Worm (Caenorhabditis elegans) whole organism, L2 larva: Measurements from ENCODE around the gene F15D4.5.

Experiments
- C34F6.9 ChIP-seq: fragments of 150-350 bp; optimal IDR thresholded peaks from 2 replicates; lab custom pipeline; 2014; ENCODE audit warnings: missing biosample characterization, missing genetic modification characterization
- F13H6.1 ChIP-seq: sonication (generic microtip); optimal IDR thresholded peaks from 2 replicates; lab custom pipeline; 2016; ENCODE audit warnings: missing genetic modification characterization, missing compliant biosample characterization
- R02D3.7 ChIP-seq: fragments of 150-350 bp; optimal IDR thresholded peaks from 2 replicates; lab custom pipeline; 2014; ENCODE audit warnings: missing biosample characterization, missing genetic modification characterization
- Y55F3AM.14 ChIP-seq: fragments of 200-800 bp; sonication (Bioruptor generic); optimal IDR thresholded peaks from 2 replicates; lab custom pipeline; 2018; ENCODE audit warnings: mild to moderate bottlenecking, missing genetic modification characterization, missing compliant biosample characterization
- aly-2 ChIP-seq: fragments of 150-350 bp; optimal IDR thresholded peaks from 2 replicates; lab custom pipeline; 2014; ENCODE audit warnings: missing biosample characterization, missing genetic modification characterization
- ama-1 ChIP-seq: fragments of 150-350 bp; optimal IDR thresholded peaks from 2 replicates; lab custom pipeline; 2018; ENCODE audit warnings: inconsistent platforms
- ceh-16 ChIP-seq: fragments of 150-350 bp; optimal IDR thresholded peaks from 2 replicates; lab custom pipeline; 2014; ENCODE audit warnings: missing biosample characterization, missing genetic modification characterization
- ceh-82 ChIP-seq: fragments of 150-350 bp; optimal IDR thresholded peaks from 2 replicates; lab custom pipeline; 2014; ENCODE audit warnings: missing biosample characterization, missing genetic modification characterization
- crh-2 ChIP-seq: sonication (generic microtip); optimal IDR thresholded peaks from 2 replicates; lab custom pipeline; 2017; ENCODE audit warnings: missing biosample characterization, missing genetic modification characterization
- dmd-4 ChIP-seq: sonication (generic microtip); optimal IDR thresholded peaks from 2 replicates; lab custom pipeline; 2017; ENCODE audit warnings: missing biosample characterization, missing genetic modification characterization
- egl-27 ChIP-seq: sonication (generic microtip); optimal IDR thresholded peaks from 3 replicates; lab custom pipeline; 2017; ENCODE audit warnings: missing biosample characterization, missing genetic modification reagents, missing genetic modification characterization
- elt-1 ChIP-seq: fragments of 150-350 bp; optimal IDR thresholded peaks from 2 replicates; lab custom pipeline; 2014; ENCODE audit warnings: missing biosample characterization, missing genetic modification characterization
- elt-3 ChIP-seq: sonication (generic microtip); optimal IDR thresholded peaks from 2 replicates; lab custom pipeline; 2017; ENCODE audit warnings: missing biosample characterization, missing genetic modification characterization
- fos-1 ChIP-seq: fragments of 150-350 bp; optimal IDR thresholded peaks from 2 replicates; lab custom pipeline; 2014; ENCODE audit warnings: missing biosample characterization, missing genetic modification characterization
- gmeb-1 ChIP-seq: fragments of 150-350 bp; optimal IDR thresholded peaks from 2 replicates; lab custom pipeline; 2014; ENCODE audit warnings: missing biosample characterization, missing genetic modification characterization
- lsy-2 ChIP-seq, 2 experiments: fragments of 150-350 bp in 1 of 2; sonication (generic microtip) in 1 of 2; optimal IDR thresholded peaks; 2 replicates each; lab custom pipeline; 2014 to 2017; ENCODE audit warnings: missing biosample characterization in 2 of 2, missing genetic modification characterization in 2 of 2
- mab-5 ChIP-seq: fragments of 150-350 bp; optimal IDR thresholded peaks from 2 replicates; lab custom pipeline; 2014; ENCODE audit warnings: missing biosample characterization, missing genetic modification characterization
- mbf-1 ChIP-seq: sonication (generic microtip); optimal IDR thresholded peaks from 2 replicates; lab custom pipeline; 2017; ENCODE audit warnings: missing biosample characterization, missing genetic modification characterization
- mdl-1 ChIP-seq, 2 experiments: fragments of 150-350 bp in 1 of 2; sonication (generic microtip) in 1 of 2; optimal IDR thresholded peaks; 2 replicates each; lab custom pipeline; 2017; ENCODE audit warnings: missing biosample characterization in 2 of 2, missing genetic modification characterization in 2 of 2
- nhr-11 ChIP-seq: fragments of 150-350 bp; optimal IDR thresholded peaks from 2 replicates; lab custom pipeline; 2014; ENCODE audit warnings: missing biosample characterization, missing genetic modification characterization
- nhr-12 ChIP-seq: fragments of 150-350 bp; optimal IDR thresholded peaks from 2 replicates; lab custom pipeline; 2014; ENCODE audit warnings: missing biosample characterization, missing genetic modification characterization
- nhr-129 ChIP-seq: fragments of 150-350 bp; optimal IDR thresholded peaks from 2 replicates; lab custom pipeline; 2014; ENCODE audit warnings: missing biosample characterization, missing genetic modification characterization
- nhr-21 ChIP-seq: fragments of 150-350 bp; optimal IDR thresholded peaks from 2 replicates; lab custom pipeline; 2014; ENCODE audit warnings: missing biosample characterization, missing genetic modification characterization
- nhr-237 ChIP-seq: fragments of 150-350 bp; optimal IDR thresholded peaks from 2 replicates; lab custom pipeline; 2014; ENCODE audit warnings: missing biosample characterization, missing genetic modification characterization
- nhr-25 ChIP-seq: fragments of 150-350 bp; sonication (generic microtip); optimal IDR thresholded peaks from 3 replicates; lab custom pipeline; 2014; ENCODE audit warnings: missing biosample characterization, missing genetic modification characterization
- nhr-77 ChIP-seq: fragments of 150-350 bp; optimal IDR thresholded peaks from 2 replicates; lab custom pipeline; 2014; ENCODE audit warnings: missing biosample characterization, missing genetic modification characterization
- peb-1 ChIP-seq: fragments of 150-350 bp; optimal IDR thresholded peaks from 2 replicates; lab custom pipeline; 2014; ENCODE audit warnings: missing biosample characterization, missing genetic modification characterization
- sem-4 ChIP-seq: fragments of 150-350 bp; optimal IDR thresholded peaks from 2 replicates; lab custom pipeline; 2014; ENCODE audit warnings: missing biosample characterization, missing genetic modification reagents, missing genetic modification characterization
- skn-1 ChIP-seq: sonication (generic microtip); optimal IDR thresholded peaks from 2 replicates; lab custom pipeline; 2017; ENCODE audit warnings: missing biosample characterization, missing genetic modification characterization
- sma-3 ChIP-seq: sonication (generic microtip); optimal IDR thresholded peaks from 2 replicates; lab custom pipeline; 2016; ENCODE audit warnings: missing genetic modification reagents, missing genetic modification characterization, missing compliant biosample characterization
- sma-9 ChIP-seq, 2 experiments: fragments of 150-350 bp in 1 of 2; sonication (generic microtip) in 1 of 2; optimal IDR thresholded peaks; 2 replicates each; lab custom pipeline; 2014 to 2016; ENCODE audit warnings: missing genetic modification characterization in 2 of 2, mild to moderate bottlenecking in 1 of 2, missing biosample characterization in 1 of 2, missing compliant biosample characterization in 1 of 2, missing genetic modification reagents in 1 of 2, moderate library complexity in 1 of 2
- unc-39 ChIP-seq: fragments of 150-350 bp; optimal IDR thresholded peaks from 2 replicates; lab custom pipeline; 2014; ENCODE audit warnings: missing biosample characterization, missing genetic modification characterization
- unc-55 ChIP-seq: fragments of 150-350 bp; sonication (generic microtip); optimal IDR thresholded peaks from 3 replicates; lab custom pipeline; 2014; ENCODE audit warnings: missing biosample characterization, missing genetic modification reagents, missing genetic modification characterization
- unc-62 ChIP-seq: fragments of 150-350 bp; optimal IDR thresholded peaks from 2 replicates; lab custom pipeline; 2014; ENCODE audit warnings: missing biosample characterization, missing genetic modification reagents, missing genetic modification characterization
- zag-1 ChIP-seq: fragments of 150-350 bp; optimal IDR thresholded peaks from 2 replicates; lab custom pipeline; 2014; ENCODE audit warnings: missing biosample characterization, missing genetic modification characterization
- ztf-1 ChIP-seq: fragments of 200-800 bp; sonication (Bioruptor generic); conservative IDR thresholded peaks from 2 replicates; pipeline ENCODE4 v1.3.6; 2022; ENCODE audit warnings: missing genetic modification characterization, missing compliant biosample characterization
- ztf-4 ChIP-seq: fragments of 150-350 bp; optimal IDR thresholded peaks from 2 replicates; lab custom pipeline; 2014; ENCODE audit warnings: missing biosample characterization, missing genetic modification characterization

Gene F15D4.5

ce11 chrII:13245076-13245475 is at the start of gene F15D4.5:
TSS of gene F15D4.5 (plus strand) at chrII:13245376.
- TF ChIP-seq peb-1 (tag; lab: Kevin White, UChicago), result no peak
- TF ChIP-seq gmeb-1 (tag; lab: Kevin White, UChicago), result no peak
- TF ChIP-seq skn-1 (tag; lab: Kevin White, UChicago), result no peak
- no peak for TF ChIP-seq sma-9 (GFP tag; optimal IDR thresholded peaks at IDR 0.05; lab: Kevin White, UChicago)
- TF ChIP-seq sma-9 (tag; optimal IDR thresholded peaks at IDR 0.05; lab: Kevin White, UChicago), result no peak
- TF ChIP-seq ztf-4 (tag; lab: Kevin White, UChicago), result no peak
- TF ChIP-seq unc-62, result no peak
- TF ChIP-seq nhr-21, result no peak
- no peak for TF ChIP-seq unc-39 (tag; lab: Kevin White, UChicago)
- no peak for TF ChIP-seq nhr-77 (tag; lab: Kevin White, UChicago)
- TF ChIP-seq aly-2 (tag; lab: Kevin White, UChicago), result no peak
- TF ChIP-seq zag-1, result no peak
- no peak for TF ChIP-seq mab-5 (tag; lab: Kevin White, UChicago)
- TF ChIP-seq crh-2 (tag; lab: Kevin White, UChicago), result no peak
- TF ChIP-seq fos-1, result no peak
- no peak for TF ChIP-seq lsy-2 (tag; optimal IDR thresholded peaks at IDR 0.05; lab: Kevin White, UChicago)
- no peak for TF ChIP-seq ceh-82
- no peak for TF ChIP-seq ceh-16 (tag; lab: Kevin White, UChicago)

- TF ChIP-seq nhr-25 (peak; percentile 10), mab-5 (tag; lab: Kevin White, UChicago) (no peak)
- TF ChIP-seq, all 48 proteins: peak for 1
These were observed 49.3 kb upstream of the F15D4.5 start for ce11 chrII:13195706-13196417.

- TF ChIP-seq sem-4 (tag; lab: Kevin White, UChicago) (peak; percentile 13), C34F6.9 (peak; percentile 28), nhr-129 (peak; percentile 64), F13H6.1 (peak; percentile 22), ama-1 (no peak), zag-1 (no peak), unc-55 (GFP tag; lab: Kevin White, UChicago) (peak; percentile 35), gmeb-1 (tag; lab: Kevin White, UChicago) (no peak), fos-1 (peak; percentile 69), lsy-2 (tag; optimal IDR thresholded peaks at IDR 0.05; lab: Kevin White, UChicago) (peak in 1 of 2 experiments; percentile 23), ceh-82 (no peak)
These were observed 48.4 kb upstream of the F15D4.5 start for ce11 chrII:13196689-13197280.

ce11 chrII:13198845-13199244 is 46.3 kb upstream of the F15D4.5 start:
- no peak for TF ChIP-seq nhr-12 (tag; lab: Kevin White, UChicago)
- no peak for TF ChIP-seq unc-55 (GFP tag; lab: Kevin White, UChicago)
- TF ChIP-seq nhr-237, result no peak
- TF ChIP-seq ztf-4 (tag; lab: Kevin White, UChicago), result no peak
- no peak for TF ChIP-seq elt-3 (tag; lab: Kevin White, UChicago)
- no peak for TF ChIP-seq ceh-16 (tag; lab: Kevin White, UChicago)
- no peak for TF ChIP-seq R02D3.7 (tag; lab: Kevin White, UChicago)
- no peak for TF ChIP-seq nhr-129
- no peak for TF ChIP-seq lsy-2 (tag; optimal IDR thresholded peaks at IDR 0.05; lab: Kevin White, UChicago)
- TF ChIP-seq ztf-1 (GFP tag; lab: Robert Waterston, UW), result no peak
- no peak for TF ChIP-seq peb-1 (tag; lab: Kevin White, UChicago)
- no peak for TF ChIP-seq mdl-1 (tag; optimal IDR thresholded peaks at IDR 0.05; lab: Kevin White, UChicago)
- no peak for TF ChIP-seq zag-1
- TF ChIP-seq, all 48 proteins: peak for 0

- peak; percentile 71 for TF ChIP-seq nhr-129
- peak; percentile 70 for TF ChIP-seq sma-9 (GFP tag; optimal IDR thresholded peaks at IDR 0.05; lab: Kevin White, UChicago)
- TF ChIP-seq sma-9 (tag; optimal IDR thresholded peaks at IDR 0.05; lab: Kevin White, UChicago), result no peak
- peak; percentile 68 for TF ChIP-seq crh-2 (tag; lab: Kevin White, UChicago)
- TF ChIP-seq gmeb-1 (tag; lab: Kevin White, UChicago), result peak; percentile 96
- TF ChIP-seq unc-39 (tag; lab: Kevin White, UChicago), result no peak
- TF ChIP-seq nhr-237, result no peak
- peak; percentile 51 for TF ChIP-seq ztf-4 (tag; lab: Kevin White, UChicago)
- TF ChIP-seq mbf-1 (tag; lab: Kevin White, UChicago), result no peak
- TF ChIP-seq sem-4 (tag; lab: Kevin White, UChicago), result no peak
- peak; percentile 59 for TF ChIP-seq fos-1
- peak; percentile 5 for TF ChIP-seq dmd-4 (tag; lab: Kevin White, UChicago)
- TF ChIP-seq R02D3.7 (tag; lab: Kevin White, UChicago), result peak; percentile 26
- TF ChIP-seq ama-1, result peak; percentile 80
- peak; percentile 54 for TF ChIP-seq nhr-77 (tag; lab: Kevin White, UChicago)
- peak; percentile 79 for TF ChIP-seq nhr-21
- TF ChIP-seq egl-27 (tag; lab: Kevin White, UChicago), result peak; percentile 48
- no peak for TF ChIP-seq unc-62
- no peak for TF ChIP-seq mab-5 (tag; lab: Kevin White, UChicago)
- TF ChIP-seq peb-1 (tag; lab: Kevin White, UChicago), result no peak
- TF ChIP-seq elt-1 (tag; lab: Kevin White, UChicago), result no peak
- TF ChIP-seq Y55F3AM.14 (GFP tag; lab: Kevin White, UChicago), result peak; percentile 53
- peak; percentile 76 for TF ChIP-seq F13H6.1
- peak in 1 of 2 experiments; percentile 23 for TF ChIP-seq mdl-1 (tag; optimal IDR thresholded peaks at IDR 0.05; lab: Kevin White, UChicago)
- TF ChIP-seq ceh-82, result no peak
- no peak for TF ChIP-seq nhr-11 (tag; lab: Kevin White, UChicago)
- TF ChIP-seq unc-55 (GFP tag; lab: Kevin White, UChicago), result peak; percentile 81
- TF ChIP-seq aly-2 (tag; lab: Kevin White, UChicago), result no peak
- no peak for TF ChIP-seq ztf-1 (GFP tag; lab: Robert Waterston, UW)
- peak; percentile 86 for TF ChIP-seq C34F6.9
- TF ChIP-seq sma-3 (GFP tag; lab: Kevin White, UChicago), result peak; percentile 92
These were observed 45.4 kb upstream of the F15D4.5 start, which contains the start of gene btf-1 for ce11 chrII:13199674-13200215. TSS of gene btf-1 (plus strand) at chrII:13200165.
